Worm (Caenorhabditis elegans) whole organism, L1 larva: Measurements from ENCODE around the gene F21C10.5.

Experiments
- C04F5.9 ChIP-seq: sonication (generic microtip); optimal IDR thresholded peaks from 2 replicates; lab custom pipeline; 2016; ENCODE audit warnings: missing genetic modification characterization, missing compliant biosample characterization
- C34B4.2 ChIP-seq: sonication (generic microtip); optimal IDR thresholded peaks from 2 replicates; lab custom pipeline; 2017; ENCODE audit warnings: mild to moderate bottlenecking, missing genetic modification characterization, missing compliant biosample characterization
- F16B12.6 ChIP-seq: fragments of 150-350 bp; optimal IDR thresholded peaks from 2 replicates; lab custom pipeline; 2014; ENCODE audit warnings: missing biosample characterization, missing genetic modification characterization
- Y116A8C.19 ChIP-seq: sonication (generic microtip); optimal IDR thresholded peaks from 2 replicates; lab custom pipeline; 2016; ENCODE audit warnings: missing compliant biosample characterization, missing genetic modification characterization, borderline replicate concordance
- alr-1 ChIP-seq: fragments of 200-800 bp; sonication (Bioruptor generic); optimal IDR thresholded peaks from 2 replicates; lab custom pipeline; 2018; ENCODE audit warnings: borderline replicate concordance, mild to moderate bottlenecking, missing genetic modification characterization, missing compliant biosample characterization
- aly-2 ChIP-seq: fragments of 150-350 bp; optimal IDR thresholded peaks from 2 replicates; lab custom pipeline; 2014; ENCODE audit warnings: missing biosample characterization, missing genetic modification characterization
- ama-1 ChIP-seq: fragments of 150-350 bp; optimal IDR thresholded peaks from 2 replicates; lab custom pipeline; 2014
- blmp-1 ChIP-seq: fragments of 150-350 bp; optimal IDR thresholded peaks from 2 replicates; lab custom pipeline; 2014; ENCODE audit warnings: missing biosample characterization, missing genetic modification characterization
- ceh-8 ChIP-seq: fragments of 200-800 bp; sonication (Bioruptor generic); optimal IDR thresholded peaks from 2 replicates; lab custom pipeline; 2018; ENCODE audit warnings: mild to moderate bottlenecking, missing genetic modification characterization, moderate library complexity, missing compliant biosample characterization
- ces-1 ChIP-seq: fragments of 150-350 bp; optimal IDR thresholded peaks from 2 replicates; lab custom pipeline; 2014; ENCODE audit warnings: missing biosample characterization, missing genetic modification reagents, missing genetic modification characterization
- efl-3 ChIP-seq: fragments of 200-800 bp; sonication (Bioruptor generic); optimal IDR thresholded peaks from 2 replicates; lab custom pipeline; 2018; ENCODE audit warnings: mild to moderate bottlenecking, missing genetic modification characterization, missing compliant biosample characterization
- elt-3 ChIP-seq, 6 experiments: fragments of 150-350 bp in 1 of 6; sonication (generic microtip); optimal IDR thresholded peaks; 2 replicates each; lab custom pipeline; 2017 to 2018; ENCODE audit warnings: missing biosample characterization in 6 of 6, missing genetic modification characterization in 6 of 6, inconsistent platforms in 1 of 6
- fkh-4 ChIP-seq: sonication (generic microtip); optimal IDR thresholded peaks from 2 replicates; lab custom pipeline; 2016; ENCODE audit warnings: missing compliant biosample characterization, missing genetic modification characterization, borderline replicate concordance
- fkh-8 ChIP-seq: sonication (generic microtip); optimal IDR thresholded peaks from 2 replicates; lab custom pipeline; 2016; ENCODE audit warnings: mild to moderate bottlenecking, missing genetic modification characterization, missing compliant biosample characterization
- grh-1 ChIP-seq: fragments of 200-800 bp; sonication (Bioruptor generic); IDR thresholded peaks from 2 replicates; pipeline ENCODE4 v1.3.6; 2022; ENCODE audit warnings: missing genetic modification reagents, missing genetic modification characterization, missing compliant biosample characterization
- hlh-17 ChIP-seq: fragments of 200-800 bp; sonication (Bioruptor generic); optimal IDR thresholded peaks from 2 replicates; lab custom pipeline; 2018; ENCODE audit warnings: missing genetic modification characterization, mild to moderate bottlenecking, missing compliant biosample characterization, moderate library complexity, borderline replicate concordance
- hlh-4 ChIP-seq: sonication (generic microtip); optimal IDR thresholded peaks from 2 replicates; lab custom pipeline; 2016; ENCODE audit warnings: mild to moderate bottlenecking, missing genetic modification characterization, missing compliant biosample characterization
- hpl-2 ChIP-seq: fragments of 150-350 bp; optimal IDR thresholded peaks from 2 replicates; lab custom pipeline; 2014; ENCODE audit warnings: missing biosample characterization, missing genetic modification reagents, missing genetic modification characterization
- jun-1 ChIP-seq: fragments of 150-350 bp; optimal IDR thresholded peaks from 2 replicates; lab custom pipeline; 2014; ENCODE audit warnings: missing biosample characterization, missing genetic modification reagents, missing genetic modification characterization
- lin-13 ChIP-seq: fragments of 150-350 bp; optimal IDR thresholded peaks from 2 replicates; lab custom pipeline; 2014; ENCODE audit warnings: missing biosample characterization, missing genetic modification reagents, missing genetic modification characterization
- lin-14 ChIP-seq: fragments of 200-800 bp; sonication (Bioruptor generic); optimal IDR thresholded peaks from 2 replicates; lab custom pipeline; 2018; ENCODE audit warnings: mild to moderate bottlenecking, missing genetic modification characterization, moderate library complexity, missing compliant biosample characterization
- lin-35 ChIP-seq, 2 experiments: fragments of 150-350 bp; optimal IDR thresholded peaks; 2 replicates each; lab custom pipeline; 2014; ENCODE audit warnings: missing biosample characterization in 2 of 2, missing genetic modification characterization in 2 of 2, missing genetic modification reagents in 2 of 2
- lin-39 ChIP-seq: fragments of 150-350 bp; optimal IDR thresholded peaks from 2 replicates; lab custom pipeline; 2014; ENCODE audit warnings: missing biosample characterization, missing genetic modification reagents, missing genetic modification characterization
- mab-9 ChIP-seq: fragments of 200-800 bp; sonication (Bioruptor generic); IDR thresholded peaks from 2 replicates; pipeline ENCODE4 v1.3.6; 2022; ENCODE audit warnings: missing genetic modification reagents, missing genetic modification characterization, missing compliant biosample characterization
- mef-2 ChIP-seq: fragments of 150-350 bp; optimal IDR thresholded peaks from 2 replicates; lab custom pipeline; 2014; ENCODE audit warnings: missing biosample characterization, missing genetic modification characterization
- mep-1 ChIP-seq: fragments of 150-350 bp; optimal IDR thresholded peaks from 2 replicates; lab custom pipeline; 2014; ENCODE audit warnings: missing biosample characterization, missing genetic modification characterization
- nhr-77 ChIP-seq: fragments of 150-350 bp; optimal IDR thresholded peaks from 2 replicates; lab custom pipeline; 2014; ENCODE audit warnings: missing biosample characterization, missing genetic modification characterization
- nhr-84 ChIP-seq: sonication (generic microtip); optimal IDR thresholded peaks from 2 replicates; lab custom pipeline; 2017; ENCODE audit warnings: missing biosample characterization, missing genetic modification characterization
- nhr-85 ChIP-seq: sonication (generic microtip); peaks from one replicate; lab custom pipeline; 2016; ENCODE audit warnings: missing genetic modification characterization, inconsistent platforms, missing compliant biosample characterization
- rnt-1 ChIP-seq: sonication (generic microtip); optimal IDR thresholded peaks from 2 replicates; lab custom pipeline; 2016; ENCODE audit warnings: mild to moderate bottlenecking, missing genetic modification characterization, moderate library complexity, missing compliant biosample characterization
- skn-1 ChIP-seq: fragments of 150-350 bp; optimal IDR thresholded peaks from 2 replicates; lab custom pipeline; 2014; ENCODE audit warnings: missing biosample characterization, missing genetic modification characterization
- snpc-4 ChIP-seq: fragments of 150-350 bp; optimal IDR thresholded peaks from 2 replicates; lab custom pipeline; 2014; ENCODE audit warnings: missing biosample characterization, missing genetic modification characterization
- sox-4 ChIP-seq: sonication (generic microtip); optimal IDR thresholded peaks from 2 replicates; lab custom pipeline; 2016; ENCODE audit warnings: missing genetic modification characterization, missing compliant biosample characterization
- swsn-7 ChIP-seq: sonication (generic microtip); optimal IDR thresholded peaks from 2 replicates; lab custom pipeline; 2016; ENCODE audit warnings: missing genetic modification characterization, missing compliant biosample characterization
- tlp-1 ChIP-seq: fragments of 150-350 bp; optimal IDR thresholded peaks from 2 replicates; lab custom pipeline; 2014; ENCODE audit warnings: missing biosample characterization, missing genetic modification characterization
- unc-130 ChIP-seq: fragments of 150-350 bp; optimal IDR thresholded peaks from 2 replicates; lab custom pipeline; 2017; ENCODE audit warnings: missing biosample characterization, missing genetic modification characterization, inconsistent platforms
- unc-30 ChIP-seq: sonication (generic microtip); optimal IDR thresholded peaks from 2 replicates; lab custom pipeline; 2017; ENCODE audit warnings: missing biosample characterization, missing genetic modification characterization
- unc-86 ChIP-seq: sonication (generic microtip); optimal IDR thresholded peaks from 2 replicates; lab custom pipeline; 2016; ENCODE audit warnings: missing genetic modification characterization, missing compliant biosample characterization
- zag-1 ChIP-seq: fragments of 150-350 bp; optimal IDR thresholded peaks from 2 replicates; lab custom pipeline; 2014; ENCODE audit warnings: missing biosample characterization, missing genetic modification characterization
- ztf-11 ChIP-seq, 2 experiments: sonication (generic microtip); optimal IDR thresholded peaks; 2 replicates each; lab custom pipeline; 2016 to 2017; ENCODE audit warnings: missing genetic modification characterization in 2 of 2, missing biosample characterization in 1 of 2, missing compliant biosample characterization in 1 of 2
- ztf-4 ChIP-seq: fragments of 150-350 bp; optimal IDR thresholded peaks from 2 replicates; lab custom pipeline; 2014; ENCODE audit warnings: missing biosample characterization, missing genetic modification characterization

Gene F21C10.5

ce11 chrV:9085845-9086244 lies 39.6 kb upstream of the F21C10.5 start:
- TF ChIP-seq ztf-11 (tag; optimal IDR thresholded peaks at IDR 0.05; lab: Kevin White, UChicago) (no peak), unc-86 (tag; lab: Kevin White, UChicago) (no peak), efl-3 (GFP tag; lab: Kevin White, UChicago) (no peak), nhr-85 (tag; lab: Kevin White, UChicago) (peak; percentile 82), rnt-1 (no peak), nhr-84 (tag; lab: Kevin White, UChicago) (no peak), ces-1 (GFP tag; lab: Kevin White, UChicago) (no peak), mep-1 (peak; percentile 26), lin-39 (tag; lab: Kevin White, UChicago) (no peak), blmp-1 (tag; lab: Kevin White, UChicago) (no peak), hlh-17 (GFP tag; lab: Kevin White, UChicago) (no peak), tlp-1 (no peak), lin-13 (GFP tag; lab: Kevin White, UChicago) (no peak), grh-1 (GFP tag; lab: Robert Waterston, UW) (no peak), unc-130 (no peak), elt-3 (tag; optimal IDR thresholded peaks at IDR 0.05; lab: Kevin White, UChicago) (peak in 2 of 6 experiments; percentile 24 to 28), swsn-7 (tag; lab: Kevin White, UChicago) (no peak), skn-1 (tag; lab: Kevin White, UChicago) (no peak), hlh-4 (no peak), aly-2 (tag; lab: Kevin White, UChicago) (no peak), lin-35 (GFP tag; optimal IDR thresholded peaks at IDR 0.05; lab: Kevin White, UChicago) (peak in 1 of 2 experiments; percentile 13), jun-1 (tag; lab: Kevin White, UChicago) (no peak), hpl-2 (GFP tag; lab: Kevin White, UChicago) (no peak), sox-4 (tag; lab: Kevin White, UChicago) (no peak), fkh-4 (tag; lab: Kevin White, UChicago) (no peak)

- peak; percentile 20 for TF ChIP-seq nhr-85 (tag; lab: Kevin White, UChicago)
- TF ChIP-seq ceh-8 (GFP tag; lab: Kevin White, UChicago), result no peak
- peak; percentile 76 for TF ChIP-seq ama-1
- TF ChIP-seq mab-9, result 0 out of 2 replicates have a peak, but pooled peaks have one; percentile 8
- TF ChIP-seq, all 84 proteins: peak for 3
Observed at ce11 chrV:9088758-9089157, 36.7 kb upstream of the F21C10.5 start.

ce11 chrV:9090824-9091798 lies 34.3 kb upstream of the F21C10.5 start:
- TF ChIP-seq snpc-4, result peak; percentile 40

ce11 chrV:9092209-9092608 lies 33.2 kb upstream of the F21C10.5 start, which contains the start of gene T27E4.1:
TSS of gene T27E4.1 (plus strand) at chrV:9092345.
- TF ChIP-seq hlh-4 (no peak), lin-14 (GFP tag; lab: Kevin White, UChicago) (peak; percentile 63), ama-1 (no peak), ztf-4 (tag; lab: Kevin White, UChicago) (no peak), tlp-1 (no peak), hlh-17 (GFP tag; lab: Kevin White, UChicago) (no peak), sox-4 (tag; lab: Kevin White, UChicago) (no peak), rnt-1 (no peak)
- TF ChIP-seq, all 84 proteins: peak for 1

- TF ChIP-seq lin-13 (GFP tag; lab: Kevin White, UChicago) (no peak), elt-3 (tag; optimal IDR thresholded peaks at IDR 0.05; lab: Kevin White, UChicago) (peak in 2 of 6 experiments; percentile 40 to 44), fkh-8 (tag; lab: Kevin White, UChicago) (peak; percentile 56), Y116A8C.19 (tag; lab: Kevin White, UChicago) (no peak), lin-35 (GFP tag; optimal IDR thresholded peaks at IDR 0.05; lab: Kevin White, UChicago) (peak; percentile 52 to 83), lin-39 (tag; lab: Kevin White, UChicago) (peak; percentile 35), nhr-77 (tag; lab: Kevin White, UChicago) (no peak), mef-2 (tag; lab: Kevin White, UChicago) (peak; percentile 11), nhr-85 (tag; lab: Kevin White, UChicago) (peak; percentile 95), C34B4.2 (tag; lab: Kevin White, UChicago) (no peak), unc-30 (tag; lab: Kevin White, UChicago) (no peak), alr-1 (tag; lab: Kevin White, UChicago) (no peak), hpl-2 (GFP tag; lab: Kevin White, UChicago) (no peak), F16B12.6 (tag; lab: Kevin White, UChicago) (no peak), C04F5.9 (no peak), zag-1 (tag; lab: Kevin White, UChicago) (no peak), nhr-84 (tag; lab: Kevin White, UChicago) (no peak), grh-1 (GFP tag; lab: Robert Waterston, UW) (peak; percentile 52), ama-1 (peak; percentile 26)
Observed at ce11 chrV:9094060-9094628, 31.3 kb upstream of the F21C10.5 start.
